Worm (Caenorhabditis elegans) whole organism, early embryonic: ENCODE results near the gene C07A9.10.

Source experiments
- B0310.2 ChIP-seq: sonication (generic microtip); optimal IDR thresholded peaks from 2 replicates; lab custom pipeline; 2016; ENCODE audit warnings: mild to moderate bottlenecking, missing genetic modification characterization, missing compliant biosample characterization
- F13C5.2 ChIP-seq: sonication (generic microtip); optimal IDR thresholded peaks from 2 replicates; lab custom pipeline; 2017; ENCODE audit warnings: mild to moderate bottlenecking, missing genetic modification characterization, inconsistent platforms, missing compliant biosample characterization
- aly-1 ChIP-seq: sonication (generic microtip); optimal IDR thresholded peaks from 2 replicates; lab custom pipeline; 2016; ENCODE audit warnings: missing genetic modification characterization, missing compliant biosample characterization
- ama-1 ChIP-seq: fragments of 150-350 bp; optimal IDR thresholded peaks from 2 replicates; lab custom pipeline; 2014
- ceh-13 ChIP-seq: fragments of 200-800 bp; sonication (Bioruptor generic); optimal IDR thresholded peaks from 2 replicates; lab custom pipeline; 2018; ENCODE audit warnings: mild to moderate bottlenecking, missing genetic modification characterization, missing compliant biosample characterization
- ceh-36 ChIP-seq: sonication (generic microtip); optimal IDR thresholded peaks from 2 replicates; lab custom pipeline; 2016; ENCODE audit warnings: missing genetic modification characterization, inconsistent platforms, missing compliant biosample characterization
- ets-7 ChIP-seq: sonication (generic microtip); optimal IDR thresholded peaks from 2 replicates; lab custom pipeline; 2016; ENCODE audit warnings: missing genotype, missing genetic modification characterization, missing compliant biosample characterization
- flt-1 ChIP-seq: fragments of 200-800 bp; sonication (Bioruptor generic); IDR thresholded peaks from 2 replicates; pipeline ENCODE4 v1.3.6; 2022; ENCODE audit warnings: missing genetic modification characterization, missing compliant biosample characterization
- hmbx-1 ChIP-seq: sonication (generic microtip); optimal IDR thresholded peaks from 2 replicates; lab custom pipeline; 2016; ENCODE audit warnings: mild to moderate bottlenecking, missing genetic modification characterization, missing compliant biosample characterization
- hmg-4 ChIP-seq: fragments of 200-800 bp; sonication (Bioruptor generic); optimal IDR thresholded peaks from 2 replicates; lab custom pipeline; 2018; ENCODE audit warnings: mild to moderate bottlenecking, missing genetic modification characterization, missing compliant biosample characterization
- hnd-1 ChIP-seq: sonication (generic microtip); optimal IDR thresholded peaks from 2 replicates; lab custom pipeline; 2016; ENCODE audit warnings: missing genetic modification characterization, missing compliant biosample characterization
- pes-1 ChIP-seq: fragments of 200-800 bp; sonication (Bioruptor generic); IDR thresholded peaks from 2 replicates; pipeline ENCODE4 v1.3.6; 2022; ENCODE audit warnings: missing genetic modification reagents, missing genetic modification characterization, missing compliant biosample characterization
- scrt-1 ChIP-seq: fragments of 200-800 bp; sonication (Bioruptor generic); IDR thresholded peaks from 2 replicates; pipeline ENCODE4 v1.3.6; 2022; ENCODE audit warnings: missing genetic modification characterization, missing compliant biosample characterization
- sea-1 ChIP-seq: fragments of 200-800 bp; sonication (Bioruptor generic); conservative IDR thresholded peaks from 2 replicates; pipeline ENCODE4 v1.3.6; 2022; ENCODE audit warnings: missing genetic modification characterization, missing compliant biosample characterization
- tbx-11 ChIP-seq: fragments of 200-800 bp; sonication (Bioruptor generic); IDR thresholded peaks from 2 replicates; pipeline ENCODE4 v1.3.6; 2022; ENCODE audit warnings: missing genetic modification characterization, missing compliant biosample characterization
- tbx-37 ChIP-seq: fragments of 200-800 bp; sonication (Bioruptor generic); conservative IDR thresholded peaks from 2 replicates; pipeline ENCODE4 v1.3.6; 2022; ENCODE audit warnings: missing genetic modification reagents, missing genetic modification characterization, missing compliant biosample characterization
- tra-4 ChIP-seq: sonication (generic microtip); optimal IDR thresholded peaks from 2 replicates; lab custom pipeline; 2017; ENCODE audit warnings: missing genetic modification characterization, missing compliant biosample characterization

Gene C07A9.10

DNA sequence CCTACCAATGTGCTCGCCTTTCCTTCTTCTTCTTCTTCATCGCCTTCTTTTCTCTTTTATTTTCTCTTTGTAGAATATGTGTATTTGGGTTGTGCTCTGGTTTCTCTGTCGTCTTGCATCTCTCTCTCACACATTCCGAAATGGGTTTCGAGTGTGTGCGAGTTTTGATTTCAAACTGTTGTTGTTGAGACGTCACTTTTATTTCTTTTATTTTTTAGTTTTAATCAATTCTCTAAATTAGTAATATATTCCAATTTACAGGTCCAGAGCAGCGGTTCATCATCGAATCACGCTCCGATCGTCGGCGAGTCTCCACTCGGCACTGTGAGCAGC lies 18.7 kb upstream of the C07A9.10 start:
- TF ChIP-seq ceh-36 (tag; lab: Kevin White, UChicago) (no peak), hmg-4 (GFP tag; lab: Kevin White, UChicago) (no peak)

ce11 chrIII:9703747-9704605 lies 18.1 kb upstream of the C07A9.10 start:
- no peak for TF ChIP-seq ceh-13 (GFP tag; lab: Kevin White, UChicago)
- TF ChIP-seq hmbx-1, result no peak
- TF ChIP-seq tbx-11 (GFP tag; lab: Robert Waterston, UW), result peak; percentile 34; the same call in 1 of the 2 replicates
- no peak for TF ChIP-seq hmg-4 (GFP tag; lab: Kevin White, UChicago)
- no peak for TF ChIP-seq ets-7 (tag; lab: Kevin White, UChicago)
- TF ChIP-seq B0310.2 (tag; lab: Kevin White, UChicago), result no peak
- TF ChIP-seq hnd-1 (tag; lab: Kevin White, UChicago), result no peak
- TF ChIP-seq ceh-36 (tag; lab: Kevin White, UChicago), result peak; percentile 32
- no peak for TF ChIP-seq pes-1 (GFP tag; lab: Robert Waterston, UW)
- TF ChIP-seq ama-1 (lab: Kevin White, UChicago), result no peak
- 0 out of 2 replicates have a peak, but pooled peaks have one; percentile 68 for TF ChIP-seq scrt-1 (GFP tag; lab: Robert Waterston, UW)

- TF ChIP-seq ama-1 (lab: Kevin White, UChicago), result peak; percentile 58
- no peak for TF ChIP-seq tbx-11 (GFP tag; lab: Robert Waterston, UW)
These were observed 16.9 kb upstream of the C07A9.10 start for ce11 chrIII:9702665-9703252.

ce11 chrIII:9701798-9702197 lies 15.9 kb upstream of the C07A9.10 start:
- TF ChIP-seq ceh-36 (tag; lab: Kevin White, UChicago) (no peak), tra-4 (no peak), tbx-11 (GFP tag; lab: Robert Waterston, UW) (no peak), aly-1 (tag; lab: Kevin White, UChicago) (no peak), ets-7 (tag; lab: Kevin White, UChicago) (no peak), pes-1 (GFP tag; lab: Robert Waterston, UW) (no peak), ceh-13 (GFP tag; lab: Kevin White, UChicago) (no peak), B0310.2 (tag; lab: Kevin White, UChicago) (no peak), sea-1 (GFP tag; lab: Robert Waterston, UW) (no peak), F13C5.2 (tag; lab: Kevin White, UChicago) (no peak), ama-1 (lab: Kevin White, UChicago) (no peak), scrt-1 (GFP tag; lab: Robert Waterston, UW) (no peak), tbx-37 (GFP tag; lab: Robert Waterston, UW) (no peak), hnd-1 (tag; lab: Kevin White, UChicago) (no peak), hmg-4 (GFP tag; lab: Kevin White, UChicago) (no peak)

ce11 chrIII:9700114-9700690 lies 14.3 kb upstream of the C07A9.10 start:
- TF ChIP-seq ets-7 (tag; lab: Kevin White, UChicago) (peak; percentile 7), hmg-4 (GFP tag; lab: Kevin White, UChicago) (peak; percentile 59), tbx-11 (GFP tag; lab: Robert Waterston, UW) (no peak), sea-1 (GFP tag; lab: Robert Waterston, UW) (0 out of 2 replicates have a peak, but pooled peaks have one; percentile 25)

- no peak for TF ChIP-seq pes-1 (GFP tag; lab: Robert Waterston, UW)
- TF ChIP-seq hmg-4 (GFP tag; lab: Kevin White, UChicago), result no peak
- TF ChIP-seq ceh-36 (tag; lab: Kevin White, UChicago), result no peak
- TF ChIP-seq flt-1 (GFP tag; lab: Robert Waterston, UW), result no peak
- no peak for TF ChIP-seq B0310.2 (tag; lab: Kevin White, UChicago)
These were observed 13.7 kb upstream of the C07A9.10 start, which contains the start of gene tlk-1 for ce11 chrIII:9699576-9699975. tlk-1 (plus strand) TSS chrIII:9699876.

ce11 chrIII:9698635-9699396 lies 13.0 kb upstream of the C07A9.10 start:
- TF ChIP-seq ama-1 (lab: Kevin White, UChicago) (no peak), flt-1 (GFP tag; lab: Robert Waterston, UW) (no peak), F13C5.2 (tag; lab: Kevin White, UChicago) (no peak), ceh-13 (GFP tag; lab: Kevin White, UChicago) (no peak)
